Worm (Caenorhabditis elegans) whole organism, mixed stage, embryonic: Measurements from ENCODE around the gene str-64.

ENCODE experiments used
- M03D4.4 ChIP-seq: sonication (generic microtip); optimal IDR thresholded peaks from 2 replicates; lab custom pipeline; 2017; ENCODE audit warnings: mild to moderate bottlenecking, missing genetic modification characterization, missing compliant biosample characterization
- bed-3 ChIP-seq: fragments of 200-800 bp; sonication (Bioruptor generic); optimal IDR thresholded peaks from 3 replicates; lab custom pipeline; 2018; ENCODE audit warnings: mild to moderate bottlenecking, missing genetic modification characterization, moderate library complexity, missing compliant biosample characterization
- blmp-1 ChIP-seq: fragments of 150-350 bp; optimal IDR thresholded peaks from 2 replicates; lab custom pipeline; 2014; ENCODE audit warnings: missing biosample characterization, missing genetic modification characterization
- ceh-43 ChIP-seq: fragments of 200-800 bp; sonication (Bioruptor generic); optimal IDR thresholded peaks from 2 replicates; lab custom pipeline; 2018; ENCODE audit warnings: mild to moderate bottlenecking, missing genetic modification characterization, moderate library complexity, missing compliant biosample characterization
- ceh-83 ChIP-seq: fragments of 200-800 bp; sonication (Bioruptor generic); optimal IDR thresholded peaks from 2 replicates; lab custom pipeline; 2018; ENCODE audit warnings: mild to moderate bottlenecking, missing genetic modification characterization, missing compliant biosample characterization
- ces-1 ChIP-seq: fragments of 150-350 bp; optimal IDR thresholded peaks from 2 replicates; lab custom pipeline; 2014; ENCODE audit warnings: missing biosample characterization, missing genetic modification reagents, missing genetic modification characterization
- cnd-1 ChIP-seq: fragments of 200-800 bp; sonication (Bioruptor generic); optimal IDR thresholded peaks from 2 replicates; lab custom pipeline; 2018; ENCODE audit warnings: mild to moderate bottlenecking, missing genetic modification characterization, missing compliant biosample characterization
- elt-1 ChIP-seq: sonication (generic microtip); optimal IDR thresholded peaks from 2 replicates; lab custom pipeline; 2017; ENCODE audit warnings: missing genetic modification characterization, mild to moderate bottlenecking, missing compliant biosample characterization, antibody characterized with exemption, moderate library complexity, borderline replicate concordance; ENCODE audit not compliant: insufficient read depth
- elt-3 ChIP-seq: fragments of 150-350 bp; optimal IDR thresholded peaks from 2 replicates; lab custom pipeline; 2014; ENCODE audit warnings: missing biosample characterization, missing genetic modification characterization
- flh-1 ChIP-seq: fragments of 200-800 bp; sonication (Bioruptor generic); optimal IDR thresholded peaks from 2 replicates; lab custom pipeline; 2018; ENCODE audit warnings: mild to moderate bottlenecking, missing genetic modification characterization, moderate library complexity, missing compliant biosample characterization
- ham-2 ChIP-seq: fragments of 200-800 bp; sonication (Bioruptor generic); optimal IDR thresholded peaks from 2 replicates; lab custom pipeline; 2018; ENCODE audit warnings: mild to moderate bottlenecking, missing genetic modification characterization, missing compliant biosample characterization
- hlh-1 ChIP-seq: fragments of 150-350 bp; optimal IDR thresholded peaks from 2 replicates; lab custom pipeline; 2014; ENCODE audit warnings: missing biosample characterization, missing genetic modification reagents, missing genetic modification characterization
- lin-13 ChIP-seq: fragments of 150-350 bp; optimal IDR thresholded peaks from 2 replicates; lab custom pipeline; 2014; ENCODE audit warnings: missing biosample characterization, missing genetic modification characterization
- lin-32 ChIP-seq: fragments of 200-800 bp; sonication (Bioruptor generic); optimal IDR thresholded peaks from 2 replicates; lab custom pipeline; 2018; ENCODE audit warnings: mild to moderate bottlenecking, missing genetic modification characterization, missing compliant biosample characterization
- lsy-2 ChIP-seq: fragments of 150-350 bp; optimal IDR thresholded peaks from 2 replicates; lab custom pipeline; 2014; ENCODE audit warnings: missing biosample characterization, missing genetic modification characterization
- mab-5 ChIP-seq: fragments of 150-350 bp; optimal IDR thresholded peaks from 2 replicates; lab custom pipeline; 2014; ENCODE audit warnings: missing biosample characterization, missing genetic modification characterization
- mep-1 ChIP-seq: fragments of 150-350 bp; optimal IDR thresholded peaks from 2 replicates; lab custom pipeline; 2017; ENCODE audit warnings: missing biosample characterization, missing genetic modification reagents, missing genetic modification characterization, inconsistent platforms
- nhr-12 ChIP-seq: fragments of 150-350 bp; optimal IDR thresholded peaks from 2 replicates; lab custom pipeline; 2014; ENCODE audit warnings: missing biosample characterization, missing genetic modification characterization
- nhr-2 ChIP-seq: fragments of 150-350 bp; optimal IDR thresholded peaks from 2 replicates; lab custom pipeline; 2014; ENCODE audit warnings: missing biosample characterization, missing genetic modification characterization
- nhr-237 ChIP-seq: fragments of 150-350 bp; optimal IDR thresholded peaks from 2 replicates; lab custom pipeline; 2014; ENCODE audit warnings: missing biosample characterization, missing genetic modification characterization
- nhr-28 ChIP-seq: fragments of 150-350 bp; optimal IDR thresholded peaks from 2 replicates; lab custom pipeline; 2014; ENCODE audit warnings: missing biosample characterization, missing genetic modification characterization
- nhr-76 ChIP-seq: sonication (generic microtip); optimal IDR thresholded peaks from 2 replicates; lab custom pipeline; 2017; ENCODE audit warnings: missing biosample characterization, missing genetic modification characterization
- pha-4 ChIP-seq: fragments of 150-350 bp; optimal IDR thresholded peaks from 2 replicates; lab custom pipeline; 2018; ENCODE audit warnings: missing biosample characterization, missing genetic modification reagents, missing genetic modification characterization
- sem-2 ChIP-seq: fragments of 200-800 bp; sonication (Bioruptor generic); optimal IDR thresholded peaks from 2 replicates; lab custom pipeline; 2018; ENCODE audit warnings: mild to moderate bottlenecking, missing genetic modification characterization, missing compliant biosample characterization
- snpc-4 ChIP-seq: fragments of 150-350 bp; optimal IDR thresholded peaks from 2 replicates; lab custom pipeline; 2014; ENCODE audit warnings: missing biosample characterization, missing genetic modification characterization
- sptf-1 ChIP-seq: sonication (generic microtip); optimal IDR thresholded peaks from 2 replicates; lab custom pipeline; 2017; ENCODE audit warnings: mild to moderate bottlenecking, missing genetic modification characterization, moderate library complexity, missing compliant biosample characterization
- tbx-8 ChIP-seq: fragments of 200-800 bp; sonication (Bioruptor generic); optimal IDR thresholded peaks from 2 replicates; lab custom pipeline; 2018; ENCODE audit warnings: mild to moderate bottlenecking, missing genetic modification characterization, moderate library complexity, missing compliant biosample characterization
- unc-39 ChIP-seq: fragments of 150-350 bp; optimal IDR thresholded peaks from 2 replicates; lab custom pipeline; 2014; ENCODE audit warnings: missing biosample characterization, missing genetic modification characterization
- unc-62 ChIP-seq: fragments of 150-350 bp; optimal IDR thresholded peaks from 2 replicates; lab custom pipeline; 2014; ENCODE audit warnings: missing biosample characterization, missing genetic modification reagents, missing genetic modification characterization
- zip-8 ChIP-seq: fragments of 150-350 bp; optimal IDR thresholded peaks from 2 replicates; lab custom pipeline; 2014; ENCODE audit warnings: missing biosample characterization, missing genetic modification characterization
- ztf-11 ChIP-seq: fragments of 150-350 bp; optimal IDR thresholded peaks from 2 replicates; lab custom pipeline; 2014; ENCODE audit warnings: missing biosample characterization, missing genetic modification characterization

Gene str-64

DNA sequence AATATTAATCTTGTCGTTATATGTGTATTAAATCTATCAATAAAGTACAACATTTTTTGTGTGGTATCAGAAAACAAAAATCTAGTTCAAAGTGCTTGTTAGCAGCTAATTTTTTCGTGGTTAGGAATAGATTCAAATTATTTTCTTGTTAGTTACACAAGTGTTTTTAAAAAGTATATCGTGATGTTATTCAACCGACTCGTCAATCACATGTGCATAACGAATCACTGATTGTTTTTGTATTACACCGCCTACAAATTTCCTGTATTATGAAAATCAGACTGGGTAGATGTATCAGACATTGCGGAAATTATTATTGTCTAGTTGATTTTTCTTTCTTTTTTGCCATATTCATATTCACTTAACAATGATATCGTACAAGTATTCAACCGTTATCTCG, at the start of gene str-64:
Gene str-64 (plus strand): TSS at position 301 of the 400 bp plus-strand sequence.
- no peak for TF ChIP-seq sptf-1
- no peak for TF ChIP-seq bed-3
- no peak for TF ChIP-seq lin-13 (tag; lab: Kevin White, UChicago)
- TF ChIP-seq elt-1 (tag; lab: Kevin White, UChicago): no peak
- no peak for TF ChIP-seq unc-39 (tag; lab: Kevin White, UChicago)
- no peak for TF ChIP-seq hlh-1
- TF ChIP-seq cnd-1 (tag; lab: Kevin White, UChicago): no peak
- no peak for TF ChIP-seq sem-2
- TF ChIP-seq snpc-4 (tag; lab: Kevin White, UChicago): no peak
- no peak for TF ChIP-seq mep-1 (tag; lab: Kevin White, UChicago)
- TF ChIP-seq, all 35 proteins: peak for 0

DNA sequence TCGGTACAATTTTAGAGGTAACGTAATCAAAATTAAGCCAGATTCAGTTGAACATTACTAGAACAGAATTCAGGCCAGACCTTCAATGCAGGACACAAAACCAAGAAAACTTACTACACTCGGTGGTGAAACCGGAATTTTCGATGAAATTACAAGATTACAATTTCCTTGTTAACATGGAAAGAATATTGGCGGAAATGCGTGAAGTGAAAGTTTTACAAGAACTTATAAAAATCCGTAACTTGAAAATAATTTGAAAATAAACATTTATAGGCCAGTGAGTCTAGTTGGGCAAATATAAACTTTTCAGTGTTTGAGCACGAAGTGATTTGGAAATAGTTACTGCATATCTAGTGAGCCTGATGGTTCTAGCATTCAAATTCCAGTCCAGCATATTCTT, 48.2 kb upstream of the str-64 start, which contains the start of gene K08D9.6:
Gene K08D9.6 (minus strand): TSS at position 101 of the 400 bp plus-strand sequence.
- no peak for TF ChIP-seq nhr-28 (tag; lab: Kevin White, UChicago)
- TF ChIP-seq ceh-83: no peak
- no peak for TF ChIP-seq nhr-237 (tag; lab: Kevin White, UChicago)
- TF ChIP-seq flh-1 (GFP tag; lab: Kevin White, UChicago): no peak
- TF ChIP-seq cnd-1 (tag; lab: Kevin White, UChicago): no peak
- no peak for TF ChIP-seq ces-1 (GFP tag; lab: Kevin White, UChicago)
- TF ChIP-seq ceh-43 (GFP tag; lab: Kevin White, UChicago): no peak
- no peak for TF ChIP-seq zip-8 (tag; lab: Kevin White, UChicago)

DNA sequence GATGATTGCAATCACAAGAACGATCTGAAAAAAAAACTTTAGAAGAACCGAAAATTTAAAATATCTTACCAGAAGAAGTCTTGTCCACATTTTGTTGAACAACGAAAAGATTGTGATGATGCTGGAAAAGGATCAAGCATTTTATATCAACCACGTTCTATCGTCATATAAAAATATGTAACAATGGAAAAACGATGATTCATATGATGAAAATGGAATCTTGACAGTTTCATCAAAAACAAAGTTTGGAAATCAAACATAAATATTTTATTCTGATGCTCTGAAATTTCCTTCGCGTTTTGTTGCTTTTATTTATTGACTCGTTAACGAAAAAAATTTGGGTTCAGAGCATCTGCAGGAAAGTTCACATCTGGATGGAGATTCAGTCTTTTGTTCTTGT, 46.4 kb upstream of the str-64 start, which contains the start of the genes K08D9.9 and str-16:
Gene K08D9.9 (minus strand): TSS at position 101 of the 400 bp plus-strand sequence.
Gene str-16 (plus strand): TSS at position 266 of the 400 bp plus-strand sequence.
- TF ChIP-seq ztf-11 (tag; lab: Kevin White, UChicago): no peak
- no peak for TF ChIP-seq ces-1 (GFP tag; lab: Kevin White, UChicago)
- no peak for TF ChIP-seq nhr-28 (tag; lab: Kevin White, UChicago)
- no peak for TF ChIP-seq pha-4 (tag; lab: Kevin White, UChicago)
- TF ChIP-seq snpc-4 (tag; lab: Kevin White, UChicago): no peak
- no peak for TF ChIP-seq zip-8 (tag; lab: Kevin White, UChicago)
- no peak for TF ChIP-seq nhr-12
- TF ChIP-seq bed-3: no peak
- TF ChIP-seq sptf-1: no peak
- TF ChIP-seq lin-32 (GFP tag; lab: Kevin White, UChicago): no peak
- no peak for TF ChIP-seq ham-2 (GFP tag; lab: Kevin White, UChicago)

DNA sequence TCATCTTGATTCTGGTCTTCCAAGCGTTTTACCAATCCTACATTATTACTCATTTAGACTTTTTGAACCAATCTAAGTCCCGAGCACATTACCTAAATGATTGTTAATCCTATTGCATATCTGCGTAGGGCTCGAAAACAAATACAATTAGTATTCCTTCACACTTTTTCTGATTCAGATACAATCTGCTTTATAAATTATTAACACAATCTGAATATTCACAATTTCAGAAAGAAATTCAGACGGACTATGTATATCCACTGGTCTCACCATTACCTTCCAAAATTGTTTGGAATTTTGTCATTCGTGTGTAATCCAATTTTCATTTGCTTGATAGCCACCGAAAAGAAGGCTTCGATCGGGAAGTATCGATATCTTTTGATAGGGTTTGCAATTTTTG, 41.9 kb upstream of the str-64 start, which contains the start of gene srj-11:
Gene srj-11 (plus strand): TSS at position 250 of the 400 bp plus-strand sequence.
- TF ChIP-seq elt-3 (tag; lab: Kevin White, UChicago) (no peak), nhr-2 (tag; lab: Kevin White, UChicago) (no peak), nhr-76 (tag; lab: Kevin White, UChicago) (no peak), pha-4 (tag; lab: Kevin White, UChicago) (no peak), nhr-28 (tag; lab: Kevin White, UChicago) (no peak), tbx-8 (GFP tag; lab: Kevin White, UChicago) (no peak), cnd-1 (tag; lab: Kevin White, UChicago) (no peak), hlh-1 (no peak), flh-1 (GFP tag; lab: Kevin White, UChicago) (no peak), elt-1 (tag; lab: Kevin White, UChicago) (no peak), mab-5 (tag; lab: Kevin White, UChicago) (no peak), zip-8 (tag; lab: Kevin White, UChicago) (no peak), lsy-2 (tag; lab: Kevin White, UChicago) (no peak), bed-3 (no peak), lin-32 (GFP tag; lab: Kevin White, UChicago) (no peak), mep-1 (tag; lab: Kevin White, UChicago) (no peak), blmp-1 (no peak), M03D4.4 (tag; lab: Kevin White, UChicago) (no peak), sem-2 (no peak), ham-2 (GFP tag; lab: Kevin White, UChicago) (no peak)

DNA sequence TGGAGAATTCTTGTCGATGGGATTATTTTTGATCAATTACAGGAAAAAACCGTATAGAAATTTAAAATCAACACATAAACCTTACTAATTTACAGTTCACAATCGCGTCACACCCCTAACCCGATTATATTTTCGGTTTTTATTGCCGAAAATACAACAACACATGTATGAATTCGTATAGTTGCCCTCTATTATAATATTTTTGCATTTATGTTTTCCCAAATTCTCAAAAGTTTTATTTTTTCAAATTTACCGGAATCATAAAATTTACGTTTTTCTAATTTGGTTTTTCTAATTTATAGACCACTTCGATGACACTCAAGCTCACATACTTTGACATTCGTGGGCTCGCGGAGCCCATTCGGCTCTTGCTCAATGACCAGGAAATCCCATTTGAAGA, 40.1 kb upstream of the str-64 start, which contains the start of gene gst-23:
Gene gst-23 (plus strand): TSS at position 301 of the 400 bp plus-strand sequence.
- TF ChIP-seq sem-2 (no peak), flh-1 (GFP tag; lab: Kevin White, UChicago) (no peak), sptf-1 (no peak), unc-62 (GFP tag; lab: Kevin White, UChicago) (no peak)
